Worm (Caenorhabditis elegans) whole organism, L2 larva: ENCODE data around the gene irld-1.

Experiments used
- C34F6.9 ChIP-seq: fragments of 150-350 bp; optimal IDR thresholded peaks from 2 replicates; lab custom pipeline; 2014; ENCODE audit warnings: missing biosample characterization, missing genetic modification characterization
- F13H6.1 ChIP-seq: sonication (generic microtip); optimal IDR thresholded peaks from 2 replicates; lab custom pipeline; 2016; ENCODE audit warnings: missing genetic modification characterization, missing compliant biosample characterization
- R02D3.7 ChIP-seq: fragments of 150-350 bp; optimal IDR thresholded peaks from 2 replicates; lab custom pipeline; 2014; ENCODE audit warnings: missing biosample characterization, missing genetic modification characterization
- Y55F3AM.14 ChIP-seq: fragments of 200-800 bp; sonication (Bioruptor generic); optimal IDR thresholded peaks from 2 replicates; lab custom pipeline; 2018; ENCODE audit warnings: mild to moderate bottlenecking, missing genetic modification characterization, missing compliant biosample characterization
- ZK546.5 ChIP-seq: sonication (generic microtip); optimal IDR thresholded peaks from 2 replicates; lab custom pipeline; 2017; ENCODE audit warnings: missing biosample characterization, missing genetic modification characterization
- alr-1 ChIP-seq: fragments of 150-350 bp; optimal IDR thresholded peaks from 2 replicates; lab custom pipeline; 2014; ENCODE audit warnings: missing biosample characterization, missing genetic modification characterization
- aly-2 ChIP-seq: fragments of 150-350 bp; optimal IDR thresholded peaks from 2 replicates; lab custom pipeline; 2014; ENCODE audit warnings: missing biosample characterization, missing genetic modification characterization
- ama-1 ChIP-seq: fragments of 150-350 bp; optimal IDR thresholded peaks from 2 replicates; lab custom pipeline; 2018; ENCODE audit warnings: inconsistent platforms
- blmp-1 ChIP-seq: sonication (generic microtip); optimal IDR thresholded peaks from 2 replicates; lab custom pipeline; 2017; ENCODE audit warnings: missing genetic modification characterization, mild to moderate bottlenecking, missing compliant biosample characterization, antibody characterized with exemption, moderate library complexity; ENCODE audit not compliant: insufficient read depth
- ceh-82 ChIP-seq: fragments of 150-350 bp; optimal IDR thresholded peaks from 2 replicates; lab custom pipeline; 2014; ENCODE audit warnings: missing biosample characterization, missing genetic modification characterization
- crh-2 ChIP-seq: sonication (generic microtip); optimal IDR thresholded peaks from 2 replicates; lab custom pipeline; 2017; ENCODE audit warnings: missing biosample characterization, missing genetic modification characterization
- dmd-4 ChIP-seq: sonication (generic microtip); optimal IDR thresholded peaks from 2 replicates; lab custom pipeline; 2017; ENCODE audit warnings: missing biosample characterization, missing genetic modification characterization
- egl-27 ChIP-seq: sonication (generic microtip); optimal IDR thresholded peaks from 3 replicates; lab custom pipeline; 2017; ENCODE audit warnings: missing biosample characterization, missing genetic modification reagents, missing genetic modification characterization
- elt-1 ChIP-seq: fragments of 150-350 bp; optimal IDR thresholded peaks from 2 replicates; lab custom pipeline; 2014; ENCODE audit warnings: missing biosample characterization, missing genetic modification characterization
- elt-3 ChIP-seq: sonication (generic microtip); optimal IDR thresholded peaks from 2 replicates; lab custom pipeline; 2017; ENCODE audit warnings: missing biosample characterization, missing genetic modification characterization
- gmeb-1 ChIP-seq: fragments of 150-350 bp; optimal IDR thresholded peaks from 2 replicates; lab custom pipeline; 2014; ENCODE audit warnings: missing biosample characterization, missing genetic modification characterization
- lin-11 ChIP-seq: fragments of 150-350 bp; sonication (generic microtip); optimal IDR thresholded peaks from 2 replicates; lab custom pipeline; 2014; ENCODE audit warnings: missing biosample characterization, missing genetic modification characterization, inconsistent platforms, mixed read lengths
- lin-13 ChIP-seq: fragments of 150-350 bp; optimal IDR thresholded peaks from 2 replicates; lab custom pipeline; 2014; ENCODE audit warnings: missing biosample characterization, missing genetic modification reagents, missing genetic modification characterization
- lsy-2 ChIP-seq, 2 experiments: fragments of 150-350 bp in 1 of 2; sonication (generic microtip) in 1 of 2; optimal IDR thresholded peaks; 2 replicates each; lab custom pipeline; 2014 to 2017; ENCODE audit warnings: missing biosample characterization in 2 of 2, missing genetic modification characterization in 2 of 2
- mab-5 ChIP-seq: fragments of 150-350 bp; optimal IDR thresholded peaks from 2 replicates; lab custom pipeline; 2014; ENCODE audit warnings: missing biosample characterization, missing genetic modification characterization
- mbf-1 ChIP-seq: sonication (generic microtip); optimal IDR thresholded peaks from 2 replicates; lab custom pipeline; 2017; ENCODE audit warnings: missing biosample characterization, missing genetic modification characterization
- mdl-1 ChIP-seq, 2 experiments: fragments of 150-350 bp in 1 of 2; sonication (generic microtip) in 1 of 2; optimal IDR thresholded peaks; 2 replicates each; lab custom pipeline; 2017; ENCODE audit warnings: missing biosample characterization in 2 of 2, missing genetic modification characterization in 2 of 2
- nhr-11 ChIP-seq: fragments of 150-350 bp; optimal IDR thresholded peaks from 2 replicates; lab custom pipeline; 2014; ENCODE audit warnings: missing biosample characterization, missing genetic modification characterization
- nhr-129 ChIP-seq: fragments of 150-350 bp; optimal IDR thresholded peaks from 2 replicates; lab custom pipeline; 2014; ENCODE audit warnings: missing biosample characterization, missing genetic modification characterization
- nhr-21 ChIP-seq: fragments of 150-350 bp; optimal IDR thresholded peaks from 2 replicates; lab custom pipeline; 2014; ENCODE audit warnings: missing biosample characterization, missing genetic modification characterization
- nhr-23 ChIP-seq: fragments of 150-350 bp; optimal IDR thresholded peaks from 2 replicates; lab custom pipeline; 2014; ENCODE audit warnings: missing biosample characterization, missing genetic modification reagents, missing genetic modification characterization
- nhr-237 ChIP-seq: fragments of 150-350 bp; optimal IDR thresholded peaks from 2 replicates; lab custom pipeline; 2014; ENCODE audit warnings: missing biosample characterization, missing genetic modification characterization
- nhr-25 ChIP-seq: fragments of 150-350 bp; sonication (generic microtip); optimal IDR thresholded peaks from 3 replicates; lab custom pipeline; 2014; ENCODE audit warnings: missing biosample characterization, missing genetic modification characterization
- nhr-6 ChIP-seq: fragments of 150-350 bp; optimal IDR thresholded peaks from 2 replicates; lab custom pipeline; 2014; ENCODE audit warnings: missing biosample characterization, missing genetic modification characterization
- nhr-77 ChIP-seq: fragments of 150-350 bp; optimal IDR thresholded peaks from 2 replicates; lab custom pipeline; 2014; ENCODE audit warnings: missing biosample characterization, missing genetic modification characterization
- peb-1 ChIP-seq: fragments of 150-350 bp; optimal IDR thresholded peaks from 2 replicates; lab custom pipeline; 2014; ENCODE audit warnings: missing biosample characterization, missing genetic modification characterization
- sem-4 ChIP-seq: fragments of 150-350 bp; optimal IDR thresholded peaks from 2 replicates; lab custom pipeline; 2014; ENCODE audit warnings: missing biosample characterization, missing genetic modification reagents, missing genetic modification characterization
- skn-1 ChIP-seq: sonication (generic microtip); optimal IDR thresholded peaks from 2 replicates; lab custom pipeline; 2017; ENCODE audit warnings: missing biosample characterization, missing genetic modification characterization
- sma-3 ChIP-seq: sonication (generic microtip); optimal IDR thresholded peaks from 2 replicates; lab custom pipeline; 2016; ENCODE audit warnings: missing genetic modification reagents, missing genetic modification characterization, missing compliant biosample characterization
- sma-9 ChIP-seq, 2 experiments: fragments of 150-350 bp in 1 of 2; sonication (generic microtip) in 1 of 2; optimal IDR thresholded peaks; 2 replicates each; lab custom pipeline; 2014 to 2016; ENCODE audit warnings: missing genetic modification characterization in 2 of 2, mild to moderate bottlenecking in 1 of 2, missing biosample characterization in 1 of 2, missing compliant biosample characterization in 1 of 2, missing genetic modification reagents in 1 of 2, moderate library complexity in 1 of 2
- snpc-4 ChIP-seq: fragments of 150-350 bp; optimal IDR thresholded peaks from 2 replicates; lab custom pipeline; 2014; ENCODE audit warnings: missing biosample characterization, missing genetic modification characterization
- unc-39 ChIP-seq: fragments of 150-350 bp; optimal IDR thresholded peaks from 2 replicates; lab custom pipeline; 2014; ENCODE audit warnings: missing biosample characterization, missing genetic modification characterization
- unc-55 ChIP-seq: fragments of 150-350 bp; sonication (generic microtip); optimal IDR thresholded peaks from 3 replicates; lab custom pipeline; 2014; ENCODE audit warnings: missing biosample characterization, missing genetic modification reagents, missing genetic modification characterization
- unc-62 ChIP-seq: fragments of 150-350 bp; optimal IDR thresholded peaks from 2 replicates; lab custom pipeline; 2014; ENCODE audit warnings: missing biosample characterization, missing genetic modification reagents, missing genetic modification characterization
- zag-1 ChIP-seq: fragments of 150-350 bp; optimal IDR thresholded peaks from 2 replicates; lab custom pipeline; 2014; ENCODE audit warnings: missing biosample characterization, missing genetic modification characterization
- ztf-4 ChIP-seq: fragments of 150-350 bp; optimal IDR thresholded peaks from 2 replicates; lab custom pipeline; 2014; ENCODE audit warnings: missing biosample characterization, missing genetic modification characterization

The irld-1 gene

ce11 chrV:4341736-4342135, 5.2 kb downstream of the irld-1 start:
- no peak for TF ChIP-seq crh-2 (tag; lab: Kevin White, UChicago)
- TF ChIP-seq snpc-4 (tag; lab: Kevin White, UChicago): no peak
- TF ChIP-seq, all 48 proteins: peak for 0

ce11 chrV:4345714-4346113, 9.2 kb downstream of the irld-1 start, which contains the start of gene figl-1:
TSS of gene figl-1 (minus strand) at chrV:4345999.
- TF ChIP-seq sma-3 (GFP tag; lab: Kevin White, UChicago): peak; percentile 5
- no peak for TF ChIP-seq mab-5 (tag; lab: Kevin White, UChicago)

ce11 chrV:4346325-4346724, 9.8 kb downstream of the irld-1 start, which contains the start of gene hpo-18:
TSS of gene hpo-18 (minus strand) at chrV:4346425.
- no peak for TF ChIP-seq mab-5 (tag; lab: Kevin White, UChicago)

ce11 chrV:4346799-4347198, 10.2 kb downstream of the irld-1 start, which contains the start of gene mcm-7:
TSS of gene mcm-7 (plus strand) at chrV:4347166.
- TF ChIP-seq sma-3 (GFP tag; lab: Kevin White, UChicago) (peak; percentile 35), nhr-129 (peak; percentile 72), elt-1 (tag; lab: Kevin White, UChicago) (no peak), ztf-4 (tag; lab: Kevin White, UChicago) (no peak), nhr-11 (tag; lab: Kevin White, UChicago) (no peak), nhr-6 (tag; lab: Kevin White, UChicago) (no peak), lin-11 (tag; lab: Kevin White, UChicago) (peak; percentile 65), nhr-21 (tag; lab: Kevin White, UChicago) (no peak), unc-39 (tag; lab: Kevin White, UChicago) (no peak), C34F6.9 (peak; percentile 64), nhr-237 (no peak), peb-1 (tag; lab: Kevin White, UChicago) (no peak), zag-1 (tag; lab: Kevin White, UChicago) (no peak), ZK546.5 (tag; lab: Kevin White, UChicago) (no peak), egl-27 (tag; lab: Kevin White, UChicago) (no peak), unc-55 (GFP tag; lab: Kevin White, UChicago) (peak; percentile 85), mdl-1 (tag; optimal IDR thresholded peaks at IDR 0.05; lab: Kevin White, UChicago) (no peak), Y55F3AM.14 (GFP tag; lab: Kevin White, UChicago) (no peak), F13H6.1 (tag; lab: Kevin White, UChicago) (peak; percentile 9), mbf-1 (tag; lab: Kevin White, UChicago) (no peak), ceh-82 (tag; lab: Kevin White, UChicago) (no peak), dmd-4 (tag; lab: Kevin White, UChicago) (no peak), lsy-2 (tag; optimal IDR thresholded peaks at IDR 0.05; lab: Kevin White, UChicago) (peak; percentile 24 to 79), snpc-4 (tag; lab: Kevin White, UChicago) (no peak), crh-2 (tag; lab: Kevin White, UChicago) (peak; percentile 73), gmeb-1 (tag; lab: Kevin White, UChicago) (peak; percentile 91), skn-1 (no peak), R02D3.7 (tag; lab: Kevin White, UChicago) (no peak), alr-1 (tag; lab: Kevin White, UChicago) (no peak), aly-2 (tag; lab: Kevin White, UChicago) (no peak), elt-3 (tag; lab: Kevin White, UChicago) (no peak), unc-62 (GFP tag; lab: Kevin White, UChicago) (no peak), nhr-25 (peak; percentile 40), lin-13 (GFP tag; lab: Kevin White, UChicago) (peak; percentile 47), blmp-1 (tag; lab: Kevin White, UChicago) (no peak), sem-4 (tag; lab: Kevin White, UChicago) (no peak), ama-1 (lab: Kevin White, UChicago) (peak; percentile 1), nhr-77 (no peak), sma-9 (GFP tag; optimal IDR thresholded peaks at IDR 0.05; lab: Kevin White, UChicago) (peak; percentile 21), sma-9 (tag; optimal IDR thresholded peaks at IDR 0.05; lab: Kevin White, UChicago) (no peak), nhr-23 (tag; lab: Kevin White, UChicago) (no peak)
